Fruit fly (Drosophila melanogaster) whole organism, embryonic: ENCODE measurements around the gene p24-2.

ENCODE experiments used
- Aef1 ChIP-seq: fragments of 200-800 bp; sonication (Bioruptor generic); IDR thresholded peaks from 3 replicates; pipeline ENCODE4 v1.3.6; 2022; ENCODE audit warnings: missing biosample characterization, missing genetic modification characterization
- Bdp1 ChIP-seq: fragments of 200-800 bp; sonication (Bioruptor generic); optimal IDR thresholded peaks from 3 replicates; lab custom pipeline; 2016; ENCODE audit warnings: missing biosample characterization, missing genetic modification characterization
- Bteb2 ChIP-seq: fragments of 200-800 bp; sonication (Bioruptor generic); optimal IDR thresholded peaks from 2 replicates; lab custom pipeline; 2016; ENCODE audit warnings: missing biosample characterization, missing genetic modification characterization
- CG10979 ChIP-seq: fragments of 200-800 bp; sonication (Bioruptor generic); optimal IDR thresholded peaks from 2 replicates; lab custom pipeline; 2018; ENCODE audit warnings: missing biosample characterization, mild to moderate bottlenecking, missing genetic modification characterization, moderate library complexity
- CG13123 ChIP-seq: fragments of 200-800 bp; sonication (Bioruptor generic); optimal IDR thresholded peaks from 2 replicates; lab custom pipeline; 2016; ENCODE audit warnings: missing biosample characterization, missing genetic modification characterization
- CG13624 ChIP-seq: fragments of 200-800 bp; sonication (Bioruptor generic); optimal IDR thresholded peaks from 2 replicates; lab custom pipeline; 2016; ENCODE audit warnings: missing biosample characterization, missing genetic modification characterization
- CG13775 ChIP-seq: fragments of 200-800 bp; sonication (Bioruptor generic); optimal IDR thresholded peaks from 3 replicates; lab custom pipeline; 2017; ENCODE audit warnings: missing biosample characterization, mild to moderate bottlenecking, missing genetic modification characterization
- CG14667 ChIP-seq: fragments of 200-800 bp; sonication (Bioruptor generic); IDR thresholded peaks from 2 replicates; pipeline ENCODE4 v1.3.6; 2022; ENCODE audit warnings: missing biosample characterization, missing genetic modification characterization
- CG15269 ChIP-seq: fragments of 200-800 bp; sonication (Bioruptor generic); optimal IDR thresholded peaks from 2 replicates; lab custom pipeline; 2018; ENCODE audit warnings: missing biosample characterization, mild to moderate bottlenecking, missing genetic modification characterization, moderate library complexity
- CG15514 ChIP-seq: fragments of 200-800 bp; sonication (Bioruptor generic); optimal IDR thresholded peaks from 3 replicates; lab custom pipeline; 2017; ENCODE audit warnings: missing biosample characterization, missing genetic modification characterization, mild to moderate bottlenecking, moderate library complexity, missing genetic modification reagents
- CG1603 ChIP-seq: fragments of 200-800 bp; sonication (Bioruptor generic); optimal IDR thresholded peaks from 2 replicates; lab custom pipeline; 2019; ENCODE audit warnings: missing biosample characterization, mild to moderate bottlenecking, missing genetic modification characterization, moderate library complexity
- CG17361 ChIP-seq: fragments of 200-800 bp; sonication (Bioruptor generic); IDR thresholded peaks from 3 replicates; pipeline ENCODE4 v1.3.6; 2022; ENCODE audit warnings: missing biosample characterization, missing genetic modification characterization
- CG33213 ChIP-seq: fragments of 200-800 bp; sonication (Bioruptor generic); optimal IDR thresholded peaks from 3 replicates; lab custom pipeline; 2016; ENCODE audit warnings: missing biosample characterization, missing genetic modification characterization
- CG4820 ChIP-seq: fragments of 200-800 bp; sonication (Bioruptor generic); optimal IDR thresholded peaks from 3 replicates; lab custom pipeline; 2016; ENCODE audit warnings: missing biosample characterization, missing genetic modification characterization
- CG7357 ChIP-seq: fragments of 200-800 bp; sonication (Bioruptor generic); IDR thresholded peaks from 3 replicates; pipeline ENCODE4 v1.3.6; 2022; ENCODE audit warnings: missing biosample characterization, missing genetic modification characterization
- CG7786 ChIP-seq: fragments of 200-800 bp; sonication (Bioruptor generic); optimal IDR thresholded peaks from 2 replicates; lab custom pipeline; 2016; ENCODE audit warnings: missing biosample characterization, missing genetic modification characterization
- CG7928 ChIP-seq: fragments of 200-800 bp; sonication (Bioruptor generic); optimal IDR thresholded peaks from 2 replicates; lab custom pipeline; 2017; ENCODE audit warnings: missing biosample characterization, mild to moderate bottlenecking, missing genetic modification characterization
- CG7963 ChIP-seq: fragments of 200-800 bp; sonication (Bioruptor generic); IDR thresholded peaks from 3 replicates; pipeline ENCODE4 v1.3.6; 2022; ENCODE audit warnings: missing biosample characterization, missing genetic modification characterization; ENCODE audit not compliant: partially characterized antibody
- CG8089 ChIP-seq: fragments of 200-800 bp; sonication (Bioruptor generic); optimal IDR thresholded peaks from 3 replicates; lab custom pipeline; 2016; ENCODE audit warnings: missing biosample characterization, missing genetic modification characterization
- CoRest ChIP-seq: fragments of 200-800 bp; sonication (Bioruptor generic); optimal IDR thresholded peaks from 3 replicates; lab custom pipeline; 2018; ENCODE audit warnings: missing biosample characterization, mild to moderate bottlenecking, missing genetic modification characterization, moderate library complexity
- Dip2 ChIP-seq: fragments of 200-800 bp; sonication (Bioruptor generic); IDR thresholded peaks from 2 replicates; pipeline ENCODE4 v1.3.6; 2022; ENCODE audit warnings: missing biosample characterization, missing genetic modification characterization
- ERR ChIP-seq: fragments of 200-800 bp; sonication (Bioruptor generic); optimal IDR thresholded peaks from 2 replicates; lab custom pipeline; 2016; ENCODE audit warnings: missing biosample characterization, missing genetic modification characterization
- Elba2 ChIP-seq: fragments of 200-800 bp; sonication (Bioruptor generic); optimal IDR thresholded peaks from 3 replicates; lab custom pipeline; 2016; ENCODE audit warnings: missing biosample characterization, missing genetic modification characterization
- HLH54F ChIP-seq: fragments of 200-800 bp; sonication (Bioruptor generic); optimal IDR thresholded peaks from 3 replicates; lab custom pipeline; 2016; ENCODE audit warnings: missing biosample characterization, missing genetic modification characterization
- HmgD ChIP-seq: fragments of 200-800 bp; sonication (Bioruptor generic); optimal IDR thresholded peaks from 3 replicates; lab custom pipeline; 2016; ENCODE audit warnings: missing biosample characterization, missing genetic modification characterization
- Hmx ChIP-seq: fragments of 200-800 bp; sonication (Bioruptor generic); optimal IDR thresholded peaks from 2 replicates; lab custom pipeline; 2016; ENCODE audit warnings: missing biosample characterization, missing genetic modification characterization
- Hr3 ChIP-seq: fragments of 200-800 bp; sonication (Bioruptor generic); optimal IDR thresholded peaks from 3 replicates; lab custom pipeline; 2016; ENCODE audit warnings: missing biosample characterization, missing genetic modification characterization
- Lhr ChIP-seq: fragments of 200-800 bp; sonication (Bioruptor generic); optimal IDR thresholded peaks from 3 replicates; lab custom pipeline; 2017; ENCODE audit warnings: mild to moderate bottlenecking, missing biosample characterization, missing genetic modification reagents, missing genetic modification characterization
- NC2β ChIP-seq: fragments of 200-800 bp; sonication (Bioruptor generic); optimal IDR thresholded peaks from 2 replicates; lab custom pipeline; 2016; ENCODE audit warnings: missing biosample characterization, missing genetic modification characterization
- Oli ChIP-seq: fragments of 200-800 bp; sonication (Bioruptor generic); optimal IDR thresholded peaks from 2 replicates; lab custom pipeline; 2018; ENCODE audit warnings: missing biosample characterization, mild to moderate bottlenecking, missing genetic modification characterization, moderate library complexity
- Sry-δ ChIP-seq: fragments of 200-800 bp; sonication (Bioruptor generic); optimal IDR thresholded peaks from 2 replicates; lab custom pipeline; 2016; ENCODE audit warnings: missing biosample characterization, missing genetic modification characterization
- Xbp1 ChIP-seq: fragments of 200-800 bp; sonication (Bioruptor generic); optimal IDR thresholded peaks from 3 replicates; lab custom pipeline; 2016; ENCODE audit warnings: missing biosample characterization, mild to moderate bottlenecking, missing genetic modification characterization
- chn ChIP-seq: fragments of 200-800 bp; sonication (Bioruptor generic); optimal IDR thresholded peaks from 2 replicates; lab custom pipeline; 2016; ENCODE audit warnings: missing biosample characterization, missing genetic modification characterization
- crp ChIP-seq, 2 experiments: fragments of 200-800 bp; sonication (Bioruptor generic); optimal IDR thresholded peaks; 2 replicates in 1 of 2; 3 replicates in 1 of 2; lab custom pipeline; 2017; ENCODE audit warnings: missing biosample characterization in 2 of 2, missing genetic modification characterization in 2 of 2, mild to moderate bottlenecking in 1 of 2, moderate library complexity in 1 of 2
- dpn ChIP-seq, 2 experiments: fragments of 200-800 bp; sonication (Bioruptor generic); optimal IDR thresholded peaks; 3 replicates each; lab custom pipeline; 2016; ENCODE audit warnings: missing biosample characterization in 2 of 2, missing genetic modification characterization in 2 of 2
- esg ChIP-seq: fragments of 200-800 bp; sonication (Bioruptor generic); conservative IDR thresholded peaks from 2 replicates; pipeline ENCODE4 v1.3.6; 2022; ENCODE audit warnings: missing biosample characterization, missing genetic modification characterization
- gro ChIP-seq: fragments of 200-800 bp; sonication (Bioruptor generic); optimal IDR thresholded peaks from 2 replicates; lab custom pipeline; 2016; ENCODE audit warnings: missing biosample characterization, missing genetic modification characterization
- hkb ChIP-seq, 2 experiments: fragments of 200-800 bp in 1 of 2; fragments of >200 bp in 1 of 2; sonication (Bioruptor generic) in 1 of 2; IDR thresholded peaks in 1 of 2; optimal IDR thresholded peaks in 1 of 2; 2 replicates each; pipeline versions ENCODE4 v1.3.6 to Lab custom; 2017 to 2022; ENCODE audit warnings: missing biosample characterization in 1 of 2, missing genetic modification characterization in 1 of 2
- kah ChIP-seq: fragments of 200-800 bp; sonication (Bioruptor generic); optimal IDR thresholded peaks from 2 replicates; lab custom pipeline; 2018; ENCODE audit warnings: missing biosample characterization, mild to moderate bottlenecking, missing genetic modification characterization
- mam ChIP-seq: fragments of 200-800 bp; sonication (Bioruptor generic); optimal IDR thresholded peaks from 3 replicates; lab custom pipeline; 2016; ENCODE audit warnings: missing biosample characterization, missing genetic modification characterization
- org-1 ChIP-seq: fragments of 200-800 bp; sonication (Bioruptor generic); optimal IDR thresholded peaks from 2 replicates; lab custom pipeline; 2017; ENCODE audit warnings: missing biosample characterization, missing genetic modification characterization
- p53 ChIP-seq: fragments of 200-800 bp; sonication (Bioruptor generic); optimal IDR thresholded peaks from 2 replicates; lab custom pipeline; 2016; ENCODE audit warnings: missing biosample characterization, missing genetic modification characterization
- pan ChIP-seq, 4 experiments: fragments of >200 bp in 3 of 4; fragments of 200-800 bp in 1 of 4; sonication (Bioruptor generic) in 1 of 4; optimal IDR thresholded peaks in 3 of 4; IDR thresholded peaks in 1 of 4; 2 replicates each; pipeline versions ENCODE4 v1.3.6 to Lab custom; 2017 to 2022; ENCODE audit warnings: missing biosample characterization in 2 of 4, missing genetic modification characterization in 2 of 4, mixed read lengths in 1 of 4
- phol ChIP-seq: fragments of 200-800 bp; sonication (Bioruptor generic); optimal IDR thresholded peaks from 3 replicates; lab custom pipeline; 2018; ENCODE audit warnings: missing biosample characterization, mild to moderate bottlenecking, missing genetic modification characterization, moderate library complexity
- pita ChIP-seq: fragments of 200-800 bp; sonication (Bioruptor generic); optimal IDR thresholded peaks from 2 replicates; lab custom pipeline; 2017; ENCODE audit warnings: missing biosample characterization, mild to moderate bottlenecking, missing genetic modification characterization
- pnt ChIP-seq: fragments of 200-800 bp; sonication (Bioruptor generic); optimal IDR thresholded peaks from 3 replicates; lab custom pipeline; 2016; ENCODE audit warnings: missing biosample characterization, missing genetic modification characterization
- pum ChIP-seq: fragments of 200-800 bp; sonication (Bioruptor generic); optimal IDR thresholded peaks from 2 replicates; lab custom pipeline; 2016; ENCODE audit warnings: missing biosample characterization, missing genetic modification characterization
- sc ChIP-seq, 3 experiments: fragments of >200 bp in 2 of 3; fragments of 200-800 bp in 1 of 3; sonication (Bioruptor generic) in 1 of 3; optimal IDR thresholded peaks; 2 replicates in 2 of 3; 3 replicates in 1 of 3; lab custom pipeline; 2017; ENCODE audit warnings: mild to moderate bottlenecking in 1 of 3, missing biosample characterization in 1 of 3, missing genetic modification characterization in 1 of 3, missing genetic modification reagents in 1 of 3
- trh ChIP-seq: fragments of 200-800 bp; sonication (Bioruptor generic); optimal IDR thresholded peaks from 2 replicates; lab custom pipeline; 2016; ENCODE audit warnings: missing biosample characterization, missing genetic modification characterization
- zfh2 ChIP-seq: fragments of 200-800 bp; sonication (Bioruptor generic); optimal IDR thresholded peaks from 2 replicates; lab custom pipeline; 2016; ENCODE audit warnings: missing biosample characterization, missing genetic modification characterization

The p24-2 gene

dm6 chr3R:9710886-9711285, 18.3 kb upstream of the p24-2 start, which contains the start of the genes trbd and dmt (continued):
- peak; percentile 74 for TF ChIP-seq HLH54F (GFP tag; lab: Kevin White, UChicago)
- peak; percentile 55 for TF ChIP-seq ERR (GFP tag; lab: Kevin White, UChicago)
- peak; percentile 76 for TF ChIP-seq CG13624 (GFP tag; lab: Kevin White, UChicago)
- TF ChIP-seq dpn (GFP tag; optimal IDR thresholded peaks at IDR 0.05; lab: Kevin White, UChicago) = peak in 1 of 2 experiments; percentile 74
- TF ChIP-seq CG8089 (GFP tag; lab: Kevin White, UChicago) = peak; percentile 44
- peak; percentile 79 for TF ChIP-seq NC2β (GFP tag; lab: Kevin White, UChicago)
- peak; percentile 50 for TF ChIP-seq pum
- no peak for TF ChIP-seq Hmx (GFP tag; lab: Kevin White, UChicago)
- TF ChIP-seq Dip2 = no peak
- TF ChIP-seq CG7786 (GFP tag; lab: Kevin White, UChicago) = peak; percentile 62
- TF ChIP-seq CG7963 = no peak
- peak; percentile 81 for TF ChIP-seq mam
- TF ChIP-seq Sry-δ (GFP tag; lab: Kevin White, UChicago) = peak; percentile 83
- TF ChIP-seq Bteb2 (GFP tag; lab: Kevin White, UChicago) = peak; percentile 42
- TF ChIP-seq CG14667 = no peak
- no peak for TF ChIP-seq trh (GFP tag; lab: Kevin White, UChicago)
- TF ChIP-seq Bdp1 (GFP tag; lab: Kevin White, UChicago) = peak; percentile 55
- peak; percentile 77 for TF ChIP-seq Xbp1 (GFP tag; lab: Kevin White, UChicago)
- TF ChIP-seq Hr3 (GFP tag; lab: Kevin White, UChicago) = peak; percentile 25
- peak; percentile 92 for TF ChIP-seq CG15514 (GFP tag; lab: Kevin White, UChicago)
- TF ChIP-seq CoRest = no peak
- no peak for TF ChIP-seq org-1
- peak; percentile 99 for TF ChIP-seq CG7928 (GFP tag; lab: Kevin White, UChicago)
- TF ChIP-seq gro = peak; percentile 89
- peak; percentile 29 for TF ChIP-seq pnt (GFP tag; lab: Kevin White, UChicago)
- TF ChIP-seq phol (tag; lab: Kevin White, UChicago) = peak; percentile 99
- no peak for TF ChIP-seq esg
- peak; percentile 75 for TF ChIP-seq chn
- peak; percentile 92 for TF ChIP-seq CG33213 (GFP tag; lab: Kevin White, UChicago)
- TF ChIP-seq CG17361 = no peak
- peak; percentile 33 for TF ChIP-seq CG13775 (GFP tag; lab: Kevin White, UChicago)
- TF ChIP-seq Aef1 = no peak
- peak; percentile 83 for TF ChIP-seq pita
- no peak for TF ChIP-seq sc (optimal IDR thresholded peaks at IDR 0.05; lab: Kevin White, UChicago)
- TF ChIP-seq sc (GFP tag; optimal IDR thresholded peaks at IDR 0.05; lab: Kevin White, UChicago) = no peak
- peak; percentile 40 for TF ChIP-seq CG13123 (GFP tag; lab: Kevin White, UChicago)
- TF ChIP-seq CG4820 (GFP tag; lab: Kevin White, UChicago) = peak; percentile 30
- TF ChIP-seq kah = peak; percentile 78
- peak; percentile 45 to 92 for TF ChIP-seq crp (GFP tag; optimal IDR thresholded peaks at IDR 0.05; lab: Kevin White, UChicago)
- TF ChIP-seq CG10979 (tag; lab: Kevin White, UChicago) = peak; percentile 34
- TF ChIP-seq Lhr = peak; percentile 89
- peak; percentile 93 for TF ChIP-seq CG1603 (tag; lab: Kevin White, UChicago)
- peak; percentile 24 for TF ChIP-seq hkb (optimal IDR thresholded peaks at IDR 0.05; lab: Kevin White, UChicago)
- TF ChIP-seq hkb (GFP tag; IDR thresholded peaks at IDR 0.05; lab: Robert Waterston, UW) = no peak
- peak; percentile 81 for TF ChIP-seq zfh2 (GFP tag; lab: Kevin White, UChicago)
- peak; percentile 90 for TF ChIP-seq HmgD (GFP tag; lab: Kevin White, UChicago)
- no peak for TF ChIP-seq pan (optimal IDR thresholded peaks at IDR 0.05; lab: Kevin White, UChicago)
- TF ChIP-seq pan (GFP tag; optimal IDR thresholded peaks at IDR 0.05 in 1 of 2, IDR thresholded peaks at IDR 0.05 in 1 of 2) = no peak
- TF ChIP-seq Elba2 (GFP tag; lab: Kevin White, UChicago) = peak; percentile 72
- TF ChIP-seq CG15269 = no peak
- TF ChIP-seq Oli (tag; lab: Kevin White, UChicago) = no peak
- TF ChIP-seq CG7357 (GFP tag; lab: Robert Waterston, UW) = no peak
- TF ChIP-seq p53 = peak; percentile 78
